Fruit fly (Drosophila melanogaster) whole organism, embryonic: ENCODE results near the gene geko.

Experiments used
- Adf1 ChIP-seq: fragments of 200-800 bp; sonication (Bioruptor generic); IDR thresholded peaks from 2 replicates; pipeline ENCODE4 v1.3.6; 2022; ENCODE audit warnings: missing biosample characterization, missing genetic modification characterization
- Blimp-1 ChIP-seq: fragments of 200-800 bp; sonication (Bioruptor generic); optimal IDR thresholded peaks from 3 replicates; lab custom pipeline; 2018; ENCODE audit warnings: missing biosample characterization, missing genetic modification characterization, mild to moderate bottlenecking, moderate library complexity, missing genetic modification reagents
- CG10267 ChIP-seq: fragments of 200-800 bp; sonication (Bioruptor generic); optimal IDR thresholded peaks from 2 replicates; lab custom pipeline; 2018; ENCODE audit warnings: missing biosample characterization, mild to moderate bottlenecking, missing genetic modification characterization, moderate library complexity
- CG11695 ChIP-seq: fragments of 200-800 bp; sonication (Bioruptor generic); IDR thresholded peaks from 3 replicates; pipeline ENCODE4 v1.3.6; 2022; ENCODE audit warnings: missing biosample characterization, missing genetic modification characterization
- CG13287 ChIP-seq: fragments of 200-800 bp; sonication (Bioruptor generic); IDR thresholded peaks from 2 replicates; pipeline ENCODE4 v1.3.6; 2022; ENCODE audit warnings: missing biosample characterization, missing genetic modification characterization; ENCODE audit not compliant: partially characterized antibody
- CG13624 ChIP-seq: fragments of 200-800 bp; sonication (Bioruptor generic); optimal IDR thresholded peaks from 2 replicates; lab custom pipeline; 2016; ENCODE audit warnings: missing biosample characterization, missing genetic modification characterization
- CG1603 ChIP-seq: fragments of 200-800 bp; sonication (Bioruptor generic); optimal IDR thresholded peaks from 2 replicates; lab custom pipeline; 2019; ENCODE audit warnings: missing biosample characterization, mild to moderate bottlenecking, missing genetic modification characterization, moderate library complexity
- CG17568 ChIP-seq: fragments of 200-800 bp; sonication (Bioruptor generic); optimal IDR thresholded peaks from 2 replicates; lab custom pipeline; 2018; ENCODE audit warnings: missing biosample characterization, mild to moderate bottlenecking, missing genetic modification characterization, moderate library complexity
- CG17829 ChIP-seq: fragments of 200-800 bp; optimal IDR thresholded peaks from 2 replicates; lab custom pipeline; 2019; ENCODE audit warnings: missing biosample characterization, mild to moderate bottlenecking, missing genetic modification characterization, moderate library complexity
- CG1792 ChIP-seq: fragments of 200-800 bp; sonication (Bioruptor generic); optimal IDR thresholded peaks from 2 replicates; lab custom pipeline; 2016; ENCODE audit warnings: missing biosample characterization, missing genetic modification characterization
- CG18764 ChIP-seq: fragments of 200-800 bp; sonication (Bioruptor generic); optimal IDR thresholded peaks from 3 replicates; lab custom pipeline; 2016; ENCODE audit warnings: missing biosample characterization, missing genetic modification characterization
- CG3163 ChIP-seq: fragments of 200-800 bp; sonication (Bioruptor generic); optimal IDR thresholded peaks from 3 replicates; lab custom pipeline; 2016; ENCODE audit warnings: missing biosample characterization, missing genetic modification characterization
- CG4404 ChIP-seq: fragments of 200-800 bp; sonication (Bioruptor generic); IDR thresholded peaks from 2 replicates; pipeline ENCODE4 v1.3.6; 2022; ENCODE audit warnings: missing biosample characterization, missing genetic modification characterization
- CG5245 ChIP-seq: fragments of 200-800 bp; sonication (Bioruptor generic); optimal IDR thresholded peaks from 3 replicates; lab custom pipeline; 2016; ENCODE audit warnings: missing biosample characterization, missing genetic modification characterization
- CG6791 ChIP-seq: fragments of 200-800 bp; sonication (Bioruptor generic); IDR thresholded peaks from 3 replicates; pipeline ENCODE4 v1.3.6; 2022; ENCODE audit warnings: missing biosample characterization, missing genetic modification characterization; ENCODE audit not compliant: partially characterized antibody
- CG8290 ChIP-seq, 3 experiments: fragments of 200-800 bp; sonication (Bioruptor generic); optimal IDR thresholded peaks; 2 replicates each; lab custom pipeline; 2016 to 2019; ENCODE audit warnings: missing biosample characterization in 3 of 3, missing genetic modification characterization in 3 of 3, mild to moderate bottlenecking in 2 of 3, moderate library complexity in 1 of 3
- CG9817 ChIP-seq: fragments of 200-800 bp; sonication (Bioruptor generic); optimal IDR thresholded peaks from 2 replicates; lab custom pipeline; 2018; ENCODE audit warnings: missing biosample characterization, mild to moderate bottlenecking, missing genetic modification characterization, moderate library complexity
- Doc3 ChIP-seq: fragments of 200-800 bp; sonication (Bioruptor generic); IDR thresholded peaks from 3 replicates; pipeline ENCODE4 v1.3.6; 2022; ENCODE audit warnings: missing biosample characterization, missing genetic modification characterization; ENCODE audit not compliant: partially characterized antibody
- Elba2 ChIP-seq: fragments of 200-800 bp; sonication (Bioruptor generic); optimal IDR thresholded peaks from 3 replicates; lab custom pipeline; 2016; ENCODE audit warnings: missing biosample characterization, missing genetic modification characterization
- HHEX ChIP-seq: fragments of 200-800 bp; sonication (Bioruptor generic); optimal IDR thresholded peaks from 3 replicates; lab custom pipeline; 2017; ENCODE audit warnings: missing biosample characterization, mild to moderate bottlenecking, missing genetic modification characterization, missing genetic modification reagents
- Lim3 ChIP-seq: fragments of 200-800 bp; sonication (Bioruptor generic); IDR thresholded peaks from 2 replicates; pipeline ENCODE4 v1.3.6; 2022; ENCODE audit warnings: missing biosample characterization, missing genetic modification characterization
- Meics ChIP-seq: fragments of 200-800 bp; sonication (Bioruptor generic); optimal IDR thresholded peaks from 2 replicates; lab custom pipeline; 2017; ENCODE audit warnings: missing biosample characterization, mild to moderate bottlenecking, missing genetic modification characterization
- Neu2 ChIP-seq: fragments of 200-800 bp; sonication (Bioruptor generic); optimal IDR thresholded peaks from 3 replicates; lab custom pipeline; 2016; ENCODE audit warnings: missing biosample characterization, missing genetic modification characterization, borderline replicate concordance
- Optix ChIP-seq: fragments of 200-800 bp; sonication (Bioruptor generic); IDR thresholded peaks from 3 replicates; pipeline ENCODE4 v1.3.6; 2022; ENCODE audit warnings: missing biosample characterization, missing genetic modification characterization
- Ravus ChIP-seq: fragments of 200-800 bp; sonication (Bioruptor generic); IDR thresholded peaks from 2 replicates; pipeline ENCODE4 v1.3.6; 2022; ENCODE audit warnings: missing biosample characterization, missing genetic modification characterization
- Scr ChIP-seq: fragments of 200-800 bp; sonication (Bioruptor generic); IDR thresholded peaks from 2 replicates; pipeline ENCODE4 v1.3.6; 2022; ENCODE audit warnings: missing biosample characterization, missing genetic modification characterization; ENCODE audit not compliant: partially characterized antibody
- Sin3A ChIP-seq: fragments of >200 bp; optimal IDR thresholded peaks from 2 replicates; lab custom pipeline; 2018
- ato ChIP-seq: fragments of 200-800 bp; sonication (Bioruptor generic); IDR thresholded peaks from 2 replicates; pipeline ENCODE4 v1.3.6; 2022; ENCODE audit warnings: missing biosample characterization, missing genetic modification characterization; ENCODE audit not compliant: partially characterized antibody
- az2 ChIP-seq: fragments of 200-800 bp; sonication (Bioruptor generic); optimal IDR thresholded peaks from 3 replicates; lab custom pipeline; 2016; ENCODE audit warnings: missing biosample characterization, missing genetic modification characterization
- bsh ChIP-seq, 2 experiments: fragments of 200-800 bp; sonication (Bioruptor generic); optimal IDR thresholded peaks; 2 replicates each; lab custom pipeline; 2017 to 2018; ENCODE audit warnings: mild to moderate bottlenecking in 2 of 2, missing biosample characterization in 2 of 2, missing genetic modification characterization in 2 of 2, moderate library complexity in 1 of 2
- caup ChIP-seq: fragments of 200-800 bp; sonication (Bioruptor generic); optimal IDR thresholded peaks from 3 replicates; lab custom pipeline; 2017; ENCODE audit warnings: missing biosample characterization, mild to moderate bottlenecking, missing genetic modification characterization, moderate library complexity; ENCODE audit not compliant: severe bottlenecking
- cg ChIP-seq: fragments of 200-800 bp; sonication (Bioruptor generic); optimal IDR thresholded peaks from 3 replicates; lab custom pipeline; 2019; ENCODE audit warnings: missing biosample characterization, mild to moderate bottlenecking, missing genetic modification characterization, moderate library complexity
- chinmo ChIP-seq: fragments of 200-800 bp; sonication (Bioruptor generic); IDR thresholded peaks from 4 replicates; pipeline ENCODE4 v1.3.6; 2022; ENCODE audit warnings: missing biosample characterization, missing genetic modification characterization; ENCODE audit not compliant: partially characterized antibody
- chm ChIP-seq: fragments of 200-800 bp; sonication (Bioruptor generic); IDR thresholded peaks from 2 replicates; pipeline ENCODE4 v1.3.6; 2022; ENCODE audit warnings: missing biosample characterization, missing genetic modification characterization
- ftz-f1 ChIP-seq: fragments of 200-800 bp; sonication (Bioruptor generic); optimal IDR thresholded peaks from 2 replicates; lab custom pipeline; 2016; ENCODE audit warnings: missing biosample characterization, missing genetic modification characterization
- fu2 ChIP-seq: fragments of 200-800 bp; sonication (Bioruptor generic); optimal IDR thresholded peaks from 2 replicates; lab custom pipeline; 2016; ENCODE audit warnings: missing biosample characterization, missing genetic modification characterization
- grau ChIP-seq: fragments of 200-800 bp; optimal IDR thresholded peaks from 3 replicates; lab custom pipeline; 2019; ENCODE audit warnings: missing biosample characterization, mild to moderate bottlenecking, missing genetic modification characterization, moderate library complexity
- her ChIP-seq: fragments of 200-800 bp; sonication (Bioruptor generic); optimal IDR thresholded peaks from 2 replicates; lab custom pipeline; 2016; ENCODE audit warnings: missing biosample characterization, missing genetic modification characterization
- insv ChIP-seq, 2 experiments: fragments of 200-800 bp; sonication (Bioruptor generic); optimal IDR thresholded peaks; 3 replicates each; lab custom pipeline; 2016 to 2018; ENCODE audit warnings: missing biosample characterization in 2 of 2, missing genetic modification characterization in 2 of 2
- jumu ChIP-seq: fragments of 200-800 bp; sonication (Bioruptor generic); optimal IDR thresholded peaks from 3 replicates; lab custom pipeline; 2016; ENCODE audit warnings: missing biosample characterization, missing genetic modification characterization
- mld ChIP-seq: fragments of 200-800 bp; sonication (Bioruptor generic); IDR thresholded peaks from 3 replicates; pipeline ENCODE4 v1.3.6; 2022; ENCODE audit warnings: missing biosample characterization, missing genetic modification characterization; ENCODE audit not compliant: partially characterized antibody
- nau ChIP-seq: fragments of 200-800 bp; sonication (Bioruptor generic); optimal IDR thresholded peaks from 3 replicates; lab custom pipeline; 2017; ENCODE audit warnings: missing biosample characterization, mild to moderate bottlenecking, missing genetic modification characterization, missing genetic modification reagents
- pros ChIP-seq: fragments of 200-800 bp; sonication (Bioruptor generic); optimal IDR thresholded peaks from 3 replicates; lab custom pipeline; 2019; ENCODE audit warnings: missing biosample characterization, mild to moderate bottlenecking, missing genetic modification characterization, moderate library complexity
- rib ChIP-seq: fragments of 200-800 bp; sonication (Bioruptor generic); IDR thresholded peaks from 2 replicates; pipeline ENCODE4 v1.3.6; 2022; ENCODE audit warnings: missing biosample characterization, missing genetic modification characterization
- sd ChIP-seq: fragments of 200-800 bp; sonication (Bioruptor generic); optimal IDR thresholded peaks from 3 replicates; lab custom pipeline; 2018; ENCODE audit warnings: missing biosample characterization, mild to moderate bottlenecking, missing genetic modification characterization, moderate library complexity
- sens ChIP-seq: fragments of 200-800 bp; sonication (Bioruptor generic); peaks from one replicate; lab custom pipeline; 2016; ENCODE audit warnings: missing biosample characterization, missing genetic modification characterization
- slou ChIP-seq: fragments of 200-800 bp; sonication (Bioruptor generic); optimal IDR thresholded peaks from 3 replicates; lab custom pipeline; 2016; ENCODE audit warnings: missing biosample characterization, missing genetic modification characterization
- zen ChIP-seq: fragments of 200-800 bp; sonication (Bioruptor generic); optimal IDR thresholded peaks from 3 replicates; lab custom pipeline; 2018; ENCODE audit warnings: missing biosample characterization, mild to moderate bottlenecking, missing genetic modification characterization, moderate library complexity

Gene geko

DNA sequence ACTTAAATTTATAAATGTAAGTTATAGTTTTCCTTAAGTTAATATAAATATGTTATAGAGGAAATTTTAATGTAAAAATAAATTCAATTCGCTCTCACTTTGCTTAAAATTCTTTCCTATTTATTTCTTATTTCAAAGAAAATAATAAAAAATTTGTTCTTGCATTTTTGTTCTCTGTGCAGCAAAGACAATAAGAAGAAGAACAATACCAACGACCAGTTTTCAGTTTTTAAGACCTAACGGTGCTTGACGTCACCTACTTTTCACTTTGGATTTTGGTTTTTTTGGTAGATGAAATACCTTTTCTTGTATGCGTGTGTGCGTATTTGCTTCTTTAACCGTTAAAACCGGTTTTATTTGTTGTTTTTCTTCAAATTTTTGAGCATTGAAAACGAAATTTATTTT, 37.0 kb upstream of the geko start (continued):
- peak; percentile 69 for TF ChIP-seq sens
- no peak for TF ChIP-seq slou (GFP tag; lab: Kevin White, UChicago)
- no peak for TF ChIP-seq CG9817 (tag; lab: Kevin White, UChicago)
- no peak for TF ChIP-seq fu2
- TF ChIP-seq bsh (GFP tag; optimal IDR thresholded peaks at IDR 0.05; lab: Kevin White, UChicago): peak in 1 of 2 experiments; percentile 77
- TF ChIP-seq Blimp-1: peak; percentile 97
- TF ChIP-seq her: no peak
- peak; percentile 49 for TF ChIP-seq grau
- no peak for TF ChIP-seq Ravus (GFP tag; lab: Robert Waterston, UW)
- no peak for TF ChIP-seq CG6791
- peak; percentile 49 for TF ChIP-seq CG10267 (tag; lab: Kevin White, UChicago)
- no peak for TF ChIP-seq caup (GFP tag; lab: Kevin White, UChicago)
- TF ChIP-seq Sin3A (lab: Kevin White, UChicago): no peak
- TF ChIP-seq sd (tag; lab: Kevin White, UChicago): no peak
- TF ChIP-seq Neu2 (GFP tag; lab: Kevin White, UChicago): no peak
- TF ChIP-seq CG3163: no peak
- TF ChIP-seq, all 482 proteins: peak for 70

DNA sequence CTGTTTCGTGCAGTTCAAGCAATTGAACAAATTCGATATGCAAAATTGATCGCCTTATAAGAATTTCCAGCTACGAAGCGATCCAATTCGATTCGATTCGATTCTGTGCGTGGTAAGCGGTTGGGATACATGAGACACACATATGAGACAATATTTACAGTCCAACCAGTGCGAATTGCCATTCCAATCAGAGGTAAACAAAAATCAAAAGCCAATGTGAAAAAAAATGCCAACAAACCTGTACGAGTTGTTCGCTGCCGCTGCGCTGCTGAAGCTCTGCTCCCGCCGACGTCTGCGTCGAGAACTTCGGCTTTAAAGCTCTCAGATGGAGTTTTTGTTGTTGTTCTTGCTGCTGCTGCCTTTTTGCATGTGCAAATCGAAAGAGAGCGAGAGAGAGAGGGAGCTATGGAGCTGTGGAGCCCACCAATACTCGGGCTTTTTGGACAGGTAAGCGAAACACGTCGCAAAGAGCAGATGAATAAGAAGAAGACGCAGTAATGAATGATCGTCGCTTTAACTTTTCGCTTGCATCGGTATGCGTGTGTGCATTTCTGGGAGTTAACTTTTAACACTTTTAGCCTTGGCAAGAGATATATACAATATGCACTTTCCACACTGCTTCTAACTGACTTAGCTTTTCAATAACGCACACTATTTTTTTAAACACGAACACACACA, 33.7 kb upstream of the geko start:
- TF ChIP-seq Lim3 (GFP tag; lab: Robert Waterston, UW) (no peak), CG5245 (GFP tag; lab: Kevin White, UChicago) (no peak), CG13287 (0 out of 2 replicates have a peak, but pooled peaks have one; percentile 32), Adf1 (GFP tag; lab: Robert Waterston, UW) (peak; percentile 91), Scr (no peak), Elba2 (GFP tag; lab: Kevin White, UChicago) (peak; percentile 18), cg (peak; percentile 65), ato (GFP tag; lab: Robert Waterston, UW) (no peak), zen (tag; lab: Kevin White, UChicago) (no peak), CG1603 (no peak), ftz-f1 (no peak), CG13624 (GFP tag; lab: Kevin White, UChicago) (no peak), pros (GFP tag; lab: Kevin White, UChicago) (no peak), CG17829 (no peak), az2 (no peak), HHEX (no peak), chm (GFP tag; lab: Robert Waterston, UW) (no peak), Optix (GFP tag; lab: Robert Waterston, UW) (no peak), chinmo (GFP tag; lab: Robert Waterston, UW) (peak; percentile 91; the same call in 2 of the 4 replicates), mld (GFP tag; lab: Robert Waterston, UW) (no peak), CG18764 (GFP tag; lab: Kevin White, UChicago) (no peak), CG11695 (GFP tag; lab: Robert Waterston, UW) (0 out of 3 replicates have a peak, but pooled peaks have one; percentile 6), sd (tag; lab: Kevin White, UChicago) (peak; percentile 8), Doc3 (0 out of 3 replicates have a peak, but pooled peaks have one; percentile 35), CG8290 (GFP tag; optimal IDR thresholded peaks at IDR 0.05; lab: Kevin White, UChicago) (no peak), CG8290 (tag; optimal IDR thresholded peaks at IDR 0.05; lab: Kevin White, UChicago) (no peak), rib (0 out of 2 replicates have a peak, but pooled peaks have one; percentile 35), nau (no peak), insv (GFP tag; optimal IDR thresholded peaks at IDR 0.05; lab: Kevin White, UChicago) (peak in 1 of 2 experiments; percentile 86), CG4404 (GFP tag; lab: Robert Waterston, UW) (no peak), CG1792 (GFP tag; lab: Kevin White, UChicago) (no peak), jumu (no peak), CG17568 (GFP tag; lab: Kevin White, UChicago) (no peak), Meics (GFP tag; lab: Kevin White, UChicago) (no peak)
